Fruit fly (Drosophila melanogaster) whole organism: Measurements from ENCODE around the gene CG9992.

ENCODE experiments used
- CG8478 ChIP-seq: fragments of >200 bp; optimal IDR thresholded peaks from 2 replicates; lab custom pipeline; 2018; ENCODE audit warnings: inconsistent platforms
- Dll ChIP-seq: fragments of >200 bp; optimal IDR thresholded peaks from 2 replicates; lab custom pipeline; 2017
- EcR ChIP-seq, 2 experiments: fragments of >200 bp; optimal IDR thresholded peaks; 2 replicates each; lab custom pipeline; 2017; ENCODE audit warnings: missing biosample characterization in 2 of 2, missing genetic modification characterization in 2 of 2, missing genetic modification reagents in 2 of 2
- pan ChIP-seq: fragments of >200 bp; optimal IDR thresholded peaks from 2 replicates; lab custom pipeline; 2017
- psq ChIP-seq: fragments of >200 bp; optimal IDR thresholded peaks from 2 replicates; lab custom pipeline; 2017
- usp ChIP-seq: fragments of >200 bp; optimal IDR thresholded peaks from 2 replicates; lab custom pipeline; 2017; ENCODE audit warnings: missing biosample characterization, missing genetic modification characterization, mixed read lengths

CG9992 gene

dm6 chrX:16368585-16368984 is 16.1 kb downstream of the CG9992 start:
- TF ChIP-seq usp (GFP tag; lab: Kevin White, UChicago): no peak
- TF ChIP-seq CG8478 (lab: Kevin White, UChicago): no peak
- no peak for TF ChIP-seq EcR (GFP tag; optimal IDR thresholded peaks at IDR 0.05; lab: Kevin White, UChicago)

- TF ChIP-seq CG8478 (lab: Kevin White, UChicago): no peak
- TF ChIP-seq psq (lab: Kevin White, UChicago): no peak
- no peak for TF ChIP-seq EcR (GFP tag; optimal IDR thresholded peaks at IDR 0.05; lab: Kevin White, UChicago)
- TF ChIP-seq Dll (lab: Kevin White, UChicago): no peak
Measured at dm6 chrX:16361306-16361705, 23.4 kb downstream of the CG9992 start, which contains the start of gene nonA. Gene nonA, plus strand, starts transcription at chrX:16361569.

dm6 chrX:16358670-16359320 is 25.9 kb downstream of the CG9992 start, which contains the start of the genes U2af50 and PIG-Q:
Gene U2af50, minus strand, starts transcription at chrX:16359039.
Gene PIG-Q, plus strand, starts transcription at chrX:16359143.
- TF ChIP-seq pan (no peak), EcR (GFP tag; optimal IDR thresholded peaks at IDR 0.05; lab: Kevin White, UChicago) (no peak), psq (lab: Kevin White, UChicago) (no peak), CG8478 (lab: Kevin White, UChicago) (no peak)

dm6 chrX:16350062-16350461 is 34.6 kb downstream of the CG9992 start, which contains the start of gene sl:
Gene sl, plus strand, starts transcription at chrX:16350315.
- TF ChIP-seq Dll (lab: Kevin White, UChicago): no peak
- no peak for TF ChIP-seq pan
- TF ChIP-seq psq (lab: Kevin White, UChicago): no peak
- TF ChIP-seq EcR (GFP tag; optimal IDR thresholded peaks at IDR 0.05; lab: Kevin White, UChicago): no peak
- TF ChIP-seq CG8478 (lab: Kevin White, UChicago): no peak
- no peak for TF ChIP-seq usp (GFP tag; lab: Kevin White, UChicago)

- TF ChIP-seq CG8478 (lab: Kevin White, UChicago) (no peak), usp (GFP tag; lab: Kevin White, UChicago) (no peak), pan (no peak), Dll (lab: Kevin White, UChicago) (no peak), EcR (GFP tag; optimal IDR thresholded peaks at IDR 0.05; lab: Kevin White, UChicago) (no peak), psq (lab: Kevin White, UChicago) (no peak)
Measured at dm6 chrX:16335107-16335642, 49.5 kb downstream of the CG9992 start.

dm6 chrX:16334251-16334860 is 50.4 kb downstream of the CG9992 start:
- TF ChIP-seq CG8478 (lab: Kevin White, UChicago) (no peak), psq (lab: Kevin White, UChicago) (no peak), usp (GFP tag; lab: Kevin White, UChicago) (no peak), Dll (lab: Kevin White, UChicago) (no peak), EcR (GFP tag; optimal IDR thresholded peaks at IDR 0.05; lab: Kevin White, UChicago) (no peak), pan (no peak)

dm6 chrX:16333434-16334141 is 51.1 kb downstream of the CG9992 start, which contains the start of the genes CG9921 and Dsp1:
Gene CG9921, minus strand, starts transcription at chrX:16333600.
Gene Dsp1, plus strand, starts transcription at chrX:16333612.
- TF ChIP-seq EcR (GFP tag; optimal IDR thresholded peaks at IDR 0.05; lab: Kevin White, UChicago) (no peak), pan (no peak), usp (GFP tag; lab: Kevin White, UChicago) (no peak), CG8478 (lab: Kevin White, UChicago) (no peak), Dll (lab: Kevin White, UChicago) (no peak), psq (lab: Kevin White, UChicago) (no peak)

dm6 chrX:16332615-16333288 is 52.0 kb downstream of the CG9992 start:
- TF ChIP-seq EcR (GFP tag; optimal IDR thresholded peaks at IDR 0.05; lab: Kevin White, UChicago) (no peak), usp (GFP tag; lab: Kevin White, UChicago) (no peak), psq (lab: Kevin White, UChicago) (no peak), Dll (lab: Kevin White, UChicago) (no peak), CG8478 (lab: Kevin White, UChicago) (no peak), pan (no peak)
